Worm (Caenorhabditis elegans): ENCODE data around the gene F38B7.11.

ce11 chrV:11515145-11515544 is 31.8 kb upstream of the F38B7.11 start:
- TF ChIP-seq F13H6.1 (tag; optimal IDR thresholded peaks at IDR 0.05) (no peak), dmd-4 (tag; optimal IDR thresholded peaks at IDR 0.05; ENCODE audit: borderline replicate concordance) (no peak), npax-4 (tag; optimal IDR thresholded peaks at IDR 0.05) (no peak), elt-2 (tag; optimal IDR thresholded peaks at IDR 0.05) (no peak), dve-1 (tag; optimal IDR thresholded peaks at IDR 0.05) (no peak), tbx-2 (tag; optimal IDR thresholded peaks at IDR 0.05) (no peak), ama-1 (optimal IDR thresholded peaks at IDR 0.05) (no peak)

All from whole organism, late embryonic.